Worm (Caenorhabditis elegans) whole organism, early embryonic: ENCODE measurements around the gene fcho-1.
"Not testable (repeated sequence)": the region's sequence is repeated elsewhere in the genome, so short reads cannot be mapped to it uniquely, and the experiment has no call there.

Experiments
- B0310.2 ChIP-seq: sonication (generic microtip); optimal IDR thresholded peaks from 2 replicates; lab custom pipeline; 2016; ENCODE audit warnings: mild to moderate bottlenecking, missing genetic modification characterization, missing compliant biosample characterization
- F13C5.2 ChIP-seq: sonication (generic microtip); optimal IDR thresholded peaks from 2 replicates; lab custom pipeline; 2017; ENCODE audit warnings: mild to moderate bottlenecking, missing genetic modification characterization, inconsistent platforms, missing compliant biosample characterization
- aly-1 ChIP-seq: sonication (generic microtip); optimal IDR thresholded peaks from 2 replicates; lab custom pipeline; 2016; ENCODE audit warnings: missing genetic modification characterization, missing compliant biosample characterization
- ama-1 ChIP-seq: fragments of 150-350 bp; optimal IDR thresholded peaks from 2 replicates; lab custom pipeline; 2014
- ceh-13 ChIP-seq: fragments of 200-800 bp; sonication (Bioruptor generic); optimal IDR thresholded peaks from 2 replicates; lab custom pipeline; 2018; ENCODE audit warnings: mild to moderate bottlenecking, missing genetic modification characterization, missing compliant biosample characterization
- ceh-36 ChIP-seq: sonication (generic microtip); optimal IDR thresholded peaks from 2 replicates; lab custom pipeline; 2016; ENCODE audit warnings: missing genetic modification characterization, inconsistent platforms, missing compliant biosample characterization
- ets-7 ChIP-seq: sonication (generic microtip); optimal IDR thresholded peaks from 2 replicates; lab custom pipeline; 2016; ENCODE audit warnings: missing genotype, missing genetic modification characterization, missing compliant biosample characterization
- flt-1 ChIP-seq: fragments of 200-800 bp; sonication (Bioruptor generic); IDR thresholded peaks from 2 replicates; pipeline ENCODE4 v1.3.6; 2022; ENCODE audit warnings: missing genetic modification characterization, missing compliant biosample characterization
- hmbx-1 ChIP-seq: sonication (generic microtip); optimal IDR thresholded peaks from 2 replicates; lab custom pipeline; 2016; ENCODE audit warnings: mild to moderate bottlenecking, missing genetic modification characterization, missing compliant biosample characterization
- hmg-4 ChIP-seq: fragments of 200-800 bp; sonication (Bioruptor generic); optimal IDR thresholded peaks from 2 replicates; lab custom pipeline; 2018; ENCODE audit warnings: mild to moderate bottlenecking, missing genetic modification characterization, missing compliant biosample characterization
- hnd-1 ChIP-seq: sonication (generic microtip); optimal IDR thresholded peaks from 2 replicates; lab custom pipeline; 2016; ENCODE audit warnings: missing genetic modification characterization, missing compliant biosample characterization
- pes-1 ChIP-seq: fragments of 200-800 bp; sonication (Bioruptor generic); IDR thresholded peaks from 2 replicates; pipeline ENCODE4 v1.3.6; 2022; ENCODE audit warnings: missing genetic modification reagents, missing genetic modification characterization, missing compliant biosample characterization
- scrt-1 ChIP-seq: fragments of 200-800 bp; sonication (Bioruptor generic); IDR thresholded peaks from 2 replicates; pipeline ENCODE4 v1.3.6; 2022; ENCODE audit warnings: missing genetic modification characterization, missing compliant biosample characterization
- sea-1 ChIP-seq: fragments of 200-800 bp; sonication (Bioruptor generic); conservative IDR thresholded peaks from 2 replicates; pipeline ENCODE4 v1.3.6; 2022; ENCODE audit warnings: missing genetic modification characterization, missing compliant biosample characterization
- tbx-11 ChIP-seq: fragments of 200-800 bp; sonication (Bioruptor generic); IDR thresholded peaks from 2 replicates; pipeline ENCODE4 v1.3.6; 2022; ENCODE audit warnings: missing genetic modification characterization, missing compliant biosample characterization
- tbx-37 ChIP-seq: fragments of 200-800 bp; sonication (Bioruptor generic); conservative IDR thresholded peaks from 2 replicates; pipeline ENCODE4 v1.3.6; 2022; ENCODE audit warnings: missing genetic modification reagents, missing genetic modification characterization, missing compliant biosample characterization
- tra-4 ChIP-seq: sonication (generic microtip); optimal IDR thresholded peaks from 2 replicates; lab custom pipeline; 2017; ENCODE audit warnings: missing genetic modification characterization, missing compliant biosample characterization

The fcho-1 gene

DNA sequence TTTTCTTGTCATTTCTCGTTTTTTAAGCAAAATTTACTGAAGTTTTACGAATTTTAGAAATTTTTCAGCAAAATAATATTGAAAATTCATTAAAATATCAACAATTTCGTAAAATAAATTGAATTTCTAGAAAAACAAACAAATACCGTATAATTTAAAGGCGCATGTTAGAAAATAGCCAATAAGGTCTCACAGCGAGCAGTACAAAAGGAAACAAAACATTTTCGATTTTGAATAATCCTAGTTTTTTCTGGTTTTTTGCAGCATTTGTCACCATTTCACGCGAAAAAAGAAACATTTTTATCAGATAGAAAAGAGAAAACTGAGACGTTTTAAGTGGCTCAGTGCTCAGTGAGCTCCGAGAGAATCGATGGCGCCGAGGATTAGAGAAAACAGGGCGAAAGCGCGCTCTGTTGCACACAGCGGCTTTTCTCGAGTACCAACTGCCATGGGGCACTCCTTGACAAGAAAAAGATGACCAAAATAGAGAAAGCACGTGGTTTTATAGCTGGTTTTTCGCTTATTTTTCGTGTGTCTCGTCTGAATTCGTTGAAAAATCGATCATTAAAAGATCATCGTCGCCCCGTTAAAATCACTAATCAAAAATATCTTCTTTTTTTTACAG is at the start of gene fcho-1, which contains the start of gene alh-6:
TSS of gene fcho-1 (plus strand) at position 624 of the 625 bp plus-strand sequence.
TSS of gene alh-6 (minus strand) at position 242 of the 625 bp plus-strand sequence.
- no peak for TF ChIP-seq ama-1
- TF ChIP-seq ets-7 = no peak
- no peak for TF ChIP-seq scrt-1 (GFP tag; lab: Robert Waterston, UW)
- no peak for TF ChIP-seq tra-4
- TF ChIP-seq flt-1 (GFP tag; lab: Robert Waterston, UW) = no peak
- TF ChIP-seq pes-1 (GFP tag; lab: Robert Waterston, UW) = no peak
- no peak for TF ChIP-seq tbx-11 (GFP tag; lab: Robert Waterston, UW)

DNA sequence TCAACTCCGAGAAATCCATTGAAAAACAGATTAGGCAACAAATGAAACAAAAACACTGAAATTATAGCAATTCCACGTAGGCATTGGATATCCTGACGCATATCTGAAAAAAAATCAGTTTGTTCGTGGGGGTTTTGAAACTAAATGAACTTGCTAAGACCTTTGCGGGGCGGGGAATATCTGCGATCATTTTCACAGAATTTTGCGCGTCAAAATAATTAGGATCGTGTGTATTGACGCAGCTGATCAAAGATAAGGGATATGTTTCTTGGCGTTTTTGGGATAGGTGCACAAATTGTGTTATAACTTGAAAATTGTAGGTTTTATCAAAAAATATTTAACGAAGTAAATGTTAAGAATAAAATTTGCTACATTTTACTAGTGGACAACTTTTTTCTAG is 43.5 kb upstream of the fcho-1 start, which contains the start of gene oac-30:
TSS of gene oac-30 (minus strand) at position 101 of the 400 bp plus-strand sequence.
- TF ChIP-seq ceh-13 (no peak), tbx-37 (GFP tag; lab: Robert Waterston, UW) (no peak), scrt-1 (GFP tag; lab: Robert Waterston, UW) (no peak), hmbx-1 (tag; lab: Kevin White, UChicago) (no peak), ets-7 (no peak), hnd-1 (tag; lab: Kevin White, UChicago) (no peak), sea-1 (GFP tag; lab: Robert Waterston, UW) (no peak)

DNA sequence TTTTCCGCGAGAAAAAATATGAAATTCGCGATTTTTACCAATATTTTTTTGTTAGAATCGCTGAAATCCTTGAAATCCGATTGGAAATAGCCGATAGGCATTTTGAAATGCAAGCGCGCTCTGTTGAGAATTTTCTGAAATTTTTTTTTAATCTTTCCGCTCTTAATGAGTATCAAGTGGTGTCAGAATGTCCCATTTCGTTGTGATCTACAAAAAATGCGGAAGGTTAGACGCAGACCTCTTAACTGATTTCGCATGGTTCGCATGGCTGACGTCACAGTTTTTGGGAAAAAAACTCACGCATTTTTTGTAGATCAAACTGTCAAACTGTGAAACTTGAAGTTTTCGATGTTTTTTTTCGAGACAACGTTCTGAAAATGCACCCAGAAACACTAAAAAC is 38.5 kb upstream of the fcho-1 start, which contains the start of gene srw-66:
TSS of gene srw-66 (minus strand) at position 101 of the 400 bp plus-strand sequence.
- no peak for TF ChIP-seq scrt-1 (GFP tag; lab: Robert Waterston, UW)
- TF ChIP-seq hmbx-1 (tag; lab: Kevin White, UChicago) = no peak
- no peak for TF ChIP-seq tbx-11 (GFP tag; lab: Robert Waterston, UW)
- TF ChIP-seq ets-7 = no peak
- TF ChIP-seq flt-1 (GFP tag; lab: Robert Waterston, UW) = no peak
- TF ChIP-seq ceh-36 (tag; lab: Kevin White, UChicago) = no peak
- TF ChIP-seq sea-1 (GFP tag; lab: Robert Waterston, UW) = no peak
- no peak for TF ChIP-seq hmg-4 (GFP tag; lab: Kevin White, UChicago)
- TF ChIP-seq ama-1 = no peak
- TF ChIP-seq hnd-1 (tag; lab: Kevin White, UChicago) = no peak
- TF ChIP-seq pes-1 (GFP tag; lab: Robert Waterston, UW) = no peak
- TF ChIP-seq tra-4 = no peak
- no peak for TF ChIP-seq F13C5.2
- no peak for TF ChIP-seq tbx-37 (GFP tag; lab: Robert Waterston, UW)
- no peak for TF ChIP-seq B0310.2
- TF ChIP-seq aly-1 = no peak
- no peak for TF ChIP-seq ceh-13

DNA sequence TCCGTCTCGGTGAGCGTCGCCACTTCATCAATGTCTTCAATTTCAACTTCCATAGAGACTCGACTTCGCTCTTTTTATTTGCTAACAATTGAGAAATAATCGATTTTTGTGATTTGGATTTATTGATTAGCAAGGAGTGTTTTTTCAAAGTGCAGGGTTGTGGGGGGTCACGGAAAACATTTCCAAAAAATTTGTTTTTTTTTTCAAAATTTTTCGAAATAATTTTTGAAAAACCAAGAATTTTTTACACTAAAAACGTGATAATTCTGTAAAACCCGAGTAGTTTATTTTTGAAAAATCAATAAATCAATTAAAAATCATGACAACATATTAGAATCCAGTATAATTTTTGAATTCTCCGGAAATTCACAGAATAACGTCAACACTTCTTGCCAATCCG is 34.9 kb upstream of the fcho-1 start, which contains the start of gene Y57G7A.5:
TSS of gene Y57G7A.5 (minus strand) at position 101 of the 400 bp plus-strand sequence.
- TF ChIP-seq hnd-1 (tag; lab: Kevin White, UChicago) (no peak), tbx-11 (GFP tag; lab: Robert Waterston, UW) (no peak), pes-1 (GFP tag; lab: Robert Waterston, UW) (no peak), ceh-36 (tag; lab: Kevin White, UChicago) (no peak), flt-1 (GFP tag; lab: Robert Waterston, UW) (no peak), sea-1 (GFP tag; lab: Robert Waterston, UW) (no peak), ama-1 (no peak), scrt-1 (GFP tag; lab: Robert Waterston, UW) (no peak), aly-1 (no peak), tra-4 (no peak), hmg-4 (GFP tag; lab: Kevin White, UChicago) (no peak), B0310.2 (no peak), ets-7 (no peak), tbx-37 (GFP tag; lab: Robert Waterston, UW) (no peak), hmbx-1 (tag; lab: Kevin White, UChicago) (no peak), F13C5.2 (no peak), ceh-13 (no peak)

DNA sequence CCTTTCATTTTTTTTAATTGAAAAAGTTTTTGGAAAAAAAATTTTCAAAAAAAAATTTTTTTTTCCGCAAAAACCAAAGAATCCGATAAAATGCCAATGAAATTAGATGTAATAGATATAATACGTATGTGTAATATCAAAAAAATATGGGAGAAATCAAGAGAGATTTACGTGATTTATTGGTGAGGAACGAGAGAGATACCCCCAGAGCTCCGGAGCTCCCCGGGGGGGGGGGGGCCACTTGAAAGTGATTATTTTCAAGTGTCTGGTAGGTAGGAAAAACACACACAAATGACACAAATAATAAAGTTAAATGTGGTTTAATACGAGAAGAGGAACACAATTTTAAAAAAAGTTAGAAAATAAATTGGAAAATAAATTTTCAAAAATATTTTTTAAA is 33.5 kb upstream of the fcho-1 start, which contains the start of gene Y57G7A.11:
TSS of gene Y57G7A.11 (minus strand) at position 101 of the 400 bp plus-strand sequence.
- TF ChIP-seq hmg-4 (GFP tag; lab: Kevin White, UChicago) (no peak), F13C5.2 (no peak), B0310.2 (no peak), scrt-1 (GFP tag; lab: Robert Waterston, UW) (no peak), aly-1 (no peak), pes-1 (GFP tag; lab: Robert Waterston, UW) (no peak), sea-1 (GFP tag; lab: Robert Waterston, UW) (no peak), ama-1 (no peak), ceh-13 (no peak), tbx-37 (GFP tag; lab: Robert Waterston, UW) (no peak), ets-7 (no peak)

DNA sequence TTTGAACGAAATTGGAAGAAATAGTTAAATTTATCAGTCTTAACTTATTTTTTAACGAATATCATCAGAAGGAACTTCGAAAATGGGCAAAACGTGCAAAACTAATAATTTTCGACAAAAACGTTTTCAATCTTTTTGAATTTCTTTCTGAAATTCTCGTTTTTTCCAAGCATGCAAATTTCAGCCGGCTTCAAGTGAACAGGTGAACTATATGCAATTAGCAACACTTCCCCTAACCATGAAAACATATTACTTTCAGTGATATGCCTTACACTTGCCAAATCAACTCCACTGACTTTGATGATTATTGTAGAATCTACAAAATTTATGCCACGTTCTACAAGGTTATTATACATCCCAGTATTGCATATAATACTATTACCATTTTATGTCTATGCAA is 32.0 kb upstream of the fcho-1 start, which contains the start of gene srz-63:
TSS of gene srz-63 (plus strand) at position 301 of the 400 bp plus-strand sequence.
- TF ChIP-seq ceh-13; hnd-1 (tag; lab: Kevin White, UChicago); ceh-36 (tag; lab: Kevin White, UChicago): not testable (repeated sequence)

DNA sequence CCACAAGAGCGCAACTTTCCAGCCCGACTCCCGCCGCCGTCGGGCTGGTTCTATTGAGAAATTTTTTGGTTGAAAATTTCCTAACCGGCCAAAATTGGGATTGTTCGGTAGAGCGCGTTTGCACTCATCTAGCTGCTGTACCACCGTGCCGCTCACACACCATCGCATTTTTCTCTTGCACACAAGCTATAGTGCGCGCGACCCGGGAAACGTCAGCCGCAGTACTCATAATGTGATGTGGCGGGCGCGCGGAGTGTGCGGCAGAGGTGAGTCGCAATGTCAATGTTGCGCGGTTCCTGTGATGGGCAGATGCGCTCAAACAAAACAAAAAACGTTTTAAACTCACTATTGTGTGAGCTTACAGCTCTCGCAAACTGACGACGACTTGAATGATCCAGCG is 25.3 kb upstream of the fcho-1 start:
- no peak for TF ChIP-seq flt-1 (GFP tag; lab: Robert Waterston, UW)
- no peak for TF ChIP-seq scrt-1 (GFP tag; lab: Robert Waterston, UW)
- TF ChIP-seq hnd-1 (tag; lab: Kevin White, UChicago) = no peak
- no peak for TF ChIP-seq tra-4
- TF ChIP-seq B0310.2 = no peak
- TF ChIP-seq ceh-13 = no peak
- TF ChIP-seq ets-7 = no peak
- TF ChIP-seq aly-1 = no peak
- no peak for TF ChIP-seq F13C5.2
- TF ChIP-seq hmbx-1 (tag; lab: Kevin White, UChicago) = no peak
- no peak for TF ChIP-seq pes-1 (GFP tag; lab: Robert Waterston, UW)
- no peak for TF ChIP-seq ceh-36 (tag; lab: Kevin White, UChicago)
- TF ChIP-seq hmg-4 (GFP tag; lab: Kevin White, UChicago) = no peak
- no peak for TF ChIP-seq sea-1 (GFP tag; lab: Robert Waterston, UW)
